Worm (Caenorhabditis elegans): Measurements from ENCODE around the gene amt-3.

DNA sequence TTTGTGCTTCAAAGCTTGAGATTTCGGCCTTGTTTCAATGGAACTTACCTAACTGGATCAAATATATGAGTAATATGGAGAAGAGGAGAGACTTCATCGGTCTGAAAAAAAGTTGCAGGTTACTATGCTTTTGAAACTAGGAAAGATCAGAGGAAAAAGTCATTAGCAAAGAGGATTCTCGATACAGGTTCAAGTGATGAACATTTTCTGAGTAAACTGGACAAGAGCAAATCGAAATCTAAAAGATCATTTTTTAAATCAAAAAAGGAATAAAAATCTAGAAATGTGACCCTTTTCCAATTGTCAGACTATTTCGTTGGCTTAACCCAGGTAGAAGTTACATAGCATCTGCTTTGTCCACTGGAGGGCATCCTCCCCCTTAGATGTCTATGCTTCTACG is 35.8 kb upstream of the amt-3 start, which contains the start of gene skpo-1:
- TF ChIP-seq ets-7 (tag; optimal IDR thresholded peaks at IDR 0.05) (no peak), sea-1 (GFP tag; conservative IDR thresholded peaks at IDR 0.05) (no peak), ama-1 (optimal IDR thresholded peaks at IDR 0.05) (no peak), tbx-11 (GFP tag; IDR thresholded peaks at IDR 0.05) (no peak), B0310.2 (tag; optimal IDR thresholded peaks at IDR 0.05) (no peak)

Measured in whole organism, early embryonic.